Worm (Caenorhabditis elegans): ENCODE results near the gene srw-13.
A peak's percentile ranks its signal among the peaks of the same experiment; 100 is the strongest.

The srw-13 gene

ce11 chrV:15232200-15232599 lies at the start of gene srw-13:
srw-13 (plus strand) TSS chrV:15232500.
- TF ChIP-seq pax-1 (tag; optimal IDR thresholded peaks at IDR 0.05) (no peak), lin-11 (tag; optimal IDR thresholded peaks at IDR 0.05) (no peak), sdc-2 (tag; optimal IDR thresholded peaks at IDR 0.05) (no peak)

DNA sequence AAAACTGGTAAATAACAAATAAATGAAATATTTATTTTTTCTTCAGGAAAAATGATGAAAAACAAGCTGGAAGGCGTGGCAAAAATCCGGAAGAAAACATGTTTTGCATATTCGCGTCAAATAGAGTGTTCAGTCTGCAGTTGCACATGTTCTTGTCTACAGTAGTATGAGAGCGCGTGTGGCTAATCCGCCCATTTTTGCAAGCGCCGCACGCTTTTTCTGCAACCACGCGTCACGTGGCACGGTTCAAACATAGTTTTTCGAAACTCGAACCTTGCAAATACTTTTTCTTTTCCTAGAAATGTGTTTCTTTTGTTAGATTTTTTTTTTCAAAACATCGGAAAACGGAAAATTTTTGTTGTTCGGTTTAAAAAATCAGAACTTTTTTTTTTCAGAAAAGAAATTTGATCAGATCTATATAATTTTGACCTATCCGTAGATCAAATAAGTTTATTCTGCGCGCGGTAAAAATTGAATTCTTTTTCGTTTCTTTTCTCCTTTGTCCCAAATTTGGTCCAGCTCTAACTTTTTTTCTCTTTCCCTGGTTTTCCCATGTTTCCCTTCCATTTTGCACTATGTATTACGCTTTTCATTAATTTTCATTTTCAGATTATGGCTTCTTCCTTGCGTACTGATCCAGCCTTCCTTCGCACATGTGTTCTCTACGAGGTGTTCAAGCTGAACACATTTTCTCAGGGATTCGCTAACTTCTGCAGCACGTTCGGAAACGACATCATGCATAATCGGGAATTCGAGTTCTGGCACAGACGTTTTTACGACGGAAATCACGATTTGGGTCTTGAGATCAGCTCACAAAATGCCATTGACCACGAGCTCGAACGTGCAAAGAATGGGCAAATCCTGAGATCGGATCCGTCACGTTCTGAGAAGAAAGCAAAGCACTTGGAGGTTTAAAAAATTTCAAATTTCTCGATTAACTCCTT lies 47.9 kb upstream of the srw-13 start, which contains the start of gene Y75B12B.1:
TSS of gene Y75B12B.1 (plus strand) at position 603 of the 944 bp plus-strand sequence.
- TF ChIP-seq ztf-16 (tag; optimal IDR thresholded peaks at IDR 0.05) = no peak
- no peak for TF ChIP-seq ceh-14 (tag; optimal IDR thresholded peaks at IDR 0.05)
- TF ChIP-seq ets-4 (tag; optimal IDR thresholded peaks at IDR 0.05) = no peak
- no peak for TF ChIP-seq lim-6 (tag; optimal IDR thresholded peaks at IDR 0.05)
- no peak for TF ChIP-seq elt-2 (tag; optimal IDR thresholded peaks at IDR 0.05)
- no peak for TF ChIP-seq ceh-18 (tag; optimal IDR thresholded peaks at IDR 0.05)
- no peak for TF ChIP-seq fax-1 (tag; optimal IDR thresholded peaks at IDR 0.05)

DNA sequence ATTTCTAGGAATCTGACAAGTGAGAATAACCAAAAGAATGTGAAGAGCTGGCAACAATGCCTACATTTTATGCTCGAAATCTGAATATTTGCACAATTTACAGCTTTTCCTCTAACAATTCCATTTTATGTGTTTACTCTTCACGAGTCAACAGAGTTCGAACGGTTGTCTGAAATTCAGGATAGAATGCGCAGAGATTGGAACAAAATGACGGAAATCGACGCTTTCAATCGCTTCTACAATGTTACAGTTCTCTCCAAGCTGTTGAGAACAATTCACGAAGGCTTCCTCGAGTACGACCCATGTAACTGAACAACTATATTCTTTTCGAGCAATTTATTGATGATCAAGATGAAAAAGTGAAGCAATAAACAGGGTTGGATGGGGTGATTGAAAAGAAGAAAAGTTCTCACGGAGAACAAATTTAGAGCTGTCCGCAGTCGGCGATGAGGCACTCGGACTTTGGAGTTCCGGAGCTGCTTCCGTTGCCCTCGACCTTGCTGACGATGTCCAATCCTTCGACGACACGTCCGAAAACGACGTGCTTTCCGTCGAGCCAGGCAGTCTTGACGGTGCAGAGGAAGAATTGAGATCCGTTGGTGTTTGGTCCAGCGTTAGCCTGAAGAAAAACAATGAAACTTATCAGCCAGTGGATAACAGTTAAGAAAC lies 45.9 kb upstream of the srw-13 start, which contains the start of gene Y75B12B.3:
TSS of gene Y75B12B.3 (minus strand) at position 21 of the 669 bp plus-strand sequence.
- TF ChIP-seq hlh-15 (tag; optimal IDR thresholded peaks at IDR 0.05) = no peak
- TF ChIP-seq unc-86 (tag; optimal IDR thresholded peaks at IDR 0.05) = no peak
- TF ChIP-seq tbx-7 (tag; optimal IDR thresholded peaks at IDR 0.05) = no peak
- no peak for TF ChIP-seq nhr-232 (tag; optimal IDR thresholded peaks at IDR 0.05)
- TF ChIP-seq ztf-16 (tag; optimal IDR thresholded peaks at IDR 0.05) = no peak

- TF ChIP-seq unc-42 (tag; optimal IDR thresholded peaks at IDR 0.05) (peak; percentile 29), ceh-48 (tag; optimal IDR thresholded peaks at IDR 0.05) (no peak), T23F11.4 (GFP tag; optimal IDR thresholded peaks at IDR 0.05) (no peak), hlh-15 (tag; optimal IDR thresholded peaks at IDR 0.05) (no peak), ceh-22 (tag; optimal IDR thresholded peaks at IDR 0.05) (no peak), ceh-34 (tag; optimal IDR thresholded peaks at IDR 0.05) (peak; percentile 13), dve-1 (tag; optimal IDR thresholded peaks at IDR 0.05) (no peak), unc-55 (GFP tag; optimal IDR thresholded peaks at IDR 0.05) (peak; percentile 1), F13H6.1 (tag; optimal IDR thresholded peaks at IDR 0.05) (no peak), ets-4 (tag; optimal IDR thresholded peaks at IDR 0.05) (peak; percentile 13), K09A11.1 (tag; optimal IDR thresholded peaks at IDR 0.05; ENCODE audit: insufficient read depth) (no peak), ceh-18 (tag; optimal IDR thresholded peaks at IDR 0.05) (peak; percentile 48), ceh-31 (tag; optimal IDR thresholded peaks at IDR 0.05) (peak; percentile 36), hlh-8 (tag; optimal IDR thresholded peaks at IDR 0.05) (no peak), ztf-16 (tag; optimal IDR thresholded peaks at IDR 0.05) (no peak), pha-4 (tag; optimal IDR thresholded peaks at IDR 0.05) (no peak), sox-4 (tag; optimal IDR thresholded peaks at IDR 0.05) (no peak), hlh-30 (tag; optimal IDR thresholded peaks at IDR 0.05; ENCODE audit: insufficient read depth) (no peak), ceh-14 (tag; optimal IDR thresholded peaks at IDR 0.05) (no peak), eyg-1 (tag; optimal IDR thresholded peaks at IDR 0.05) (no peak), syd-9 (tag; optimal IDR thresholded peaks at IDR 0.05) (no peak), mec-3 (tag; optimal IDR thresholded peaks at IDR 0.05; ENCODE audit: borderline replicate concordance) (no peak), npax-4 (tag; optimal IDR thresholded peaks at IDR 0.05) (no peak), ama-1 (optimal IDR thresholded peaks at IDR 0.05) (no peak), dmd-4 (tag; optimal IDR thresholded peaks at IDR 0.05; ENCODE audit: borderline replicate concordance) (no peak), hlh-6 (tag; optimal IDR thresholded peaks at IDR 0.05) (no peak), tbx-2 (tag; optimal IDR thresholded peaks at IDR 0.05) (peak; percentile 39), K02D7.2 (tag; optimal IDR thresholded peaks at IDR 0.05) (no peak), fax-1 (tag; optimal IDR thresholded peaks at IDR 0.05) (no peak), fkh-6 (tag; optimal IDR thresholded peaks at IDR 0.05) (no peak), nfya-1 (tag; optimal IDR thresholded peaks at IDR 0.05) (peak; percentile 46), pha-2 (tag; optimal IDR thresholded peaks at IDR 0.05) (no peak), pros-1 (tag; optimal IDR thresholded peaks at IDR 0.05) (no peak)
Measured at ce11 chrV:15187083-15188057, 44.9 kb upstream of the srw-13 start, which contains the start of the genes cyn-7 and bath-36. cyn-7 (minus strand) TSS chrV:15187378. bath-36 (plus strand) TSS chrV:15187888.

All from whole organism, late embryonic.